Worm (Caenorhabditis elegans) whole organism, L4 larva: Measurements from ENCODE around the gene D1053.4.

Experiments used
- nhr-111 ChIP-seq: fragments of 200-800 bp; sonication (Bioruptor generic); optimal IDR thresholded peaks from 2 replicates; lab custom pipeline; 2018; ENCODE audit warnings: mild to moderate bottlenecking, missing genetic modification characterization, missing compliant biosample characterization
- nhr-237 ChIP-seq: sonication (generic microtip); optimal IDR thresholded peaks from 2 replicates; lab custom pipeline; 2017; ENCODE audit warnings: missing biosample characterization, missing genetic modification characterization
- nhr-25 ChIP-seq: sonication (generic microtip); optimal IDR thresholded peaks from 2 replicates; lab custom pipeline; 2017; ENCODE audit warnings: missing genetic modification characterization, mild to moderate bottlenecking, missing compliant biosample characterization, antibody characterized with exemption, moderate library complexity, borderline replicate concordance; ENCODE audit not compliant: insufficient read depth

DNA sequence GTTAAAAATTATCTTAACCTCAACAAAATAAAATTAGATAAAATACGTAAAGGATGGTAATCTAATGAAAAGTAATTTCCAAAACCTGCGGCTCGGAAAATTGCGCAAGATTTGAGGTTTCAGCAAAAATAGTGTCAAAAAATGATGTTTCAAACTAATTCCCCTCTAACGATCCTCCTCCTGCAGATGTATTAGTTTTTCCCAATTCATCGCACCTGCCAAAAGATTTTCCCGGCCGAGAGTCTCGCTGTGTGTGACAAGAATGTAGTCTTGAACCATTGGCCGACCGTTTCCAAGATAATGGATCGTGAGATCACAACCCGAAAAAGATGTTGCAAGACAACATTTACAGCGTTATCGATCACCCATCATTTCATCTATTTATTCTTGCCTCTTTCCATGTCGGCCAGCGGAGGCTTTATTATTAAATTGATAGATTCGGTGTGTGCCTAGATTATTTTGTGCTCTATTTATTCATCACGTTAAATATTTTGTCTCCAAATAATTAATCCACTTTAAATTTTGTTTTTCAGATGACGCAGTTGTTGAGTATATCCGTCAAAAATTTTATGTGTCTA, 33.5 kb downstream of the D1053.4 start, which contains the start of the genes C44C10.10 and C44C10.5:
- TF ChIP-seq nhr-237, result no peak
- TF ChIP-seq nhr-111 (GFP tag; lab: Kevin White, UChicago), result no peak
- TF ChIP-seq nhr-25 (tag; lab: Kevin White, UChicago), result no peak
